Worm (Caenorhabditis elegans): ENCODE measurements around the gene F48G7.10.

F48G7.10 gene

ce11 chrV:610217-610616 lies 24.5 kb downstream of the F48G7.10 start, which contains the start of gene nhr-90:
Gene nhr-90, plus strand, starts transcription at chrV:610512.
- TF ChIP-seq egl-43 (GFP tag; IDR thresholded peaks at IDR 0.05) = no peak
- TF ChIP-seq aly-2 (tag; optimal IDR thresholded peaks at IDR 0.05) = no peak
- no peak for TF ChIP-seq lin-13 (GFP tag; optimal IDR thresholded peaks at IDR 0.05)
- no peak for TF ChIP-seq nhr-102 (tag; optimal IDR thresholded peaks at IDR 0.05)
- TF ChIP-seq lim-7 (GFP tag; IDR thresholded peaks at IDR 0.05) = no peak
- no peak for TF ChIP-seq egl-27 (tag; optimal IDR thresholded peaks at IDR 0.05)
- no peak for TF ChIP-seq daf-12 (tag; optimal IDR thresholded peaks at IDR 0.05)
- no peak for TF ChIP-seq nhr-42 (GFP tag; IDR thresholded peaks at IDR 0.05)
- TF ChIP-seq mxl-3 (GFP tag; optimal IDR thresholded peaks at IDR 0.05) = no peak
- peak; percentile 9 for TF ChIP-seq nhr-28 (tag; optimal IDR thresholded peaks at IDR 0.05)
- no peak for TF ChIP-seq R02D3.7 (tag; optimal IDR thresholded peaks at IDR 0.05)
- TF ChIP-seq arid-1 (GFP tag; conservative IDR thresholded peaks at IDR 0.05) = no peak
- no peak for TF ChIP-seq attf-4 (tag; optimal IDR thresholded peaks at IDR 0.05)
- TF ChIP-seq lin-1 (GFP tag; IDR thresholded peaks at IDR 0.05) = no peak
- peak; percentile 70 for TF ChIP-seq hlh-30 (tag; optimal IDR thresholded peaks at IDR 0.05; ENCODE audit: insufficient read depth)
- no peak for TF ChIP-seq T26A8.4 (GFP tag; IDR thresholded peaks at IDR 0.05)

ce11 chrV:609671-610070 lies 25.1 kb downstream of the F48G7.10 start, which contains the start of gene srlf-36:
Gene srlf-36, minus strand, starts transcription at chrV:609771.
- no peak for TF ChIP-seq nhr-102 (tag; optimal IDR thresholded peaks at IDR 0.05)
- no peak for TF ChIP-seq php-3 (GFP tag; IDR thresholded peaks at IDR 0.05)
- TF ChIP-seq sdz-12 (GFP tag; optimal IDR thresholded peaks at IDR 0.05) = no peak
- TF ChIP-seq fkh-10 (GFP tag; optimal IDR thresholded peaks at IDR 0.05) = no peak
- TF ChIP-seq F26F4.8 (GFP tag; conservative IDR thresholded peaks at IDR 0.05) = no peak
- no peak for TF ChIP-seq cey-2 (tag; optimal IDR thresholded peaks at IDR 0.05; ENCODE audit: borderline replicate concordance, insufficient read depth)

ce11 chrV:608844-609243 lies 25.9 kb downstream of the F48G7.10 start, which contains the start of gene srw-109:
Gene srw-109, minus strand, starts transcription at chrV:608944.
- no peak for TF ChIP-seq Y75B8A.6 (GFP tag; IDR thresholded peaks at IDR 0.05)
- no peak for TF ChIP-seq nhr-25 (tag; optimal IDR thresholded peaks at IDR 0.05; ENCODE audit: borderline replicate concordance, insufficient read depth)
- no peak for TF ChIP-seq mdl-1 (tag; optimal IDR thresholded peaks at IDR 0.05)
- TF ChIP-seq mdt-29 (GFP tag; IDR thresholded peaks at IDR 0.05) = no peak
- TF ChIP-seq duxl-1 (tag; optimal IDR thresholded peaks at IDR 0.05; ENCODE audit: poor library complexity) = no peak
- TF ChIP-seq lir-3 (tag; optimal IDR thresholded peaks at IDR 0.05) = no peak
- no peak for TF ChIP-seq lin-15B (tag; optimal IDR thresholded peaks at IDR 0.05)
- TF ChIP-seq unc-130 (GFP tag; optimal IDR thresholded peaks at IDR 0.05) = no peak
- TF ChIP-seq Y5F2A.4 (GFP tag; optimal IDR thresholded peaks at IDR 0.05) = no peak
- TF ChIP-seq D1046.2 (GFP tag; IDR thresholded peaks at IDR 0.05) = no peak
- no peak for TF ChIP-seq mxl-3 (GFP tag; optimal IDR thresholded peaks at IDR 0.05)
- TF ChIP-seq nhr-111 (GFP tag; optimal IDR thresholded peaks at IDR 0.05) = no peak
- no peak for TF ChIP-seq ces-1 (GFP tag; optimal IDR thresholded peaks at IDR 0.05)
- no peak for TF ChIP-seq ceh-20 (GFP tag; IDR thresholded peaks at IDR 0.05)

- TF ChIP-seq nhr-42 (GFP tag; IDR thresholded peaks at IDR 0.05) (no peak), madf-9 (GFP tag; conservative IDR thresholded peaks at IDR 0.05) (no peak), nhr-10 (tag; optimal IDR thresholded peaks at IDR 0.05) (no peak), ZK546.5 (tag; optimal IDR thresholded peaks at IDR 0.05) (no peak), nhr-76 (tag; optimal IDR thresholded peaks at IDR 0.05) (no peak), R02D3.7 (tag; optimal IDR thresholded peaks at IDR 0.05) (no peak), jun-1 (tag; optimal IDR thresholded peaks at IDR 0.05) (no peak), ama-1 (optimal IDR thresholded peaks at IDR 0.05) (no peak), daf-12 (tag; optimal IDR thresholded peaks at IDR 0.05) (no peak), nhr-25 (tag; optimal IDR thresholded peaks at IDR 0.05; ENCODE audit: borderline replicate concordance, insufficient read depth) (no peak), ces-1 (GFP tag; optimal IDR thresholded peaks at IDR 0.05) (no peak)
Observed at ce11 chrV:604105-604504, 30.6 kb downstream of the F48G7.10 start, which contains the start of gene srlf-37. Gene srlf-37, minus strand, starts transcription at chrV:604205.
